Fruit fly (Drosophila melanogaster): ENCODE data around the gene Sirt2.

The Sirt2 gene

dm6 chr3R:20285678-20286449, 42.4 kb upstream of the Sirt2 start (continued):
- TF ChIP-seq CG7556 (GFP tag; optimal IDR thresholded peaks at IDR 0.05) (peak; percentile 49), Dref (GFP tag; IDR thresholded peaks at IDR 0.05) (no peak), Trl (optimal IDR thresholded peaks at IDR 0.05) (no peak), Trl (GFP tag; optimal IDR thresholded peaks at IDR 0.05) (peak; percentile 69), jing (GFP tag; optimal IDR thresholded peaks at IDR 0.05) (no peak), usp (GFP tag; optimal IDR thresholded peaks at IDR 0.05) (no peak), CG17802 (tag; optimal IDR thresholded peaks at IDR 0.05) (no peak), tna (GFP tag; IDR thresholded peaks at IDR 0.05; ENCODE audit: partially characterized antibody) (no peak), salm (tag; optimal IDR thresholded peaks at IDR 0.05) (peak; percentile 27), Blimp-1 (GFP tag; optimal IDR thresholded peaks at IDR 0.05) (peak; percentile 87), crol (GFP tag; IDR thresholded peaks at IDR 0.05) (0 out of 2 replicates have a peak, but pooled peaks have one; percentile 18), onecut (GFP tag; IDR thresholded peaks at IDR 0.05) (peak; percentile 48), CG32772 (GFP tag; IDR thresholded peaks at IDR 0.05) (no peak), gfzf (GFP tag; optimal IDR thresholded peaks at IDR 0.05) (no peak), CG32532 (GFP tag; IDR thresholded peaks at IDR 0.05) (no peak; the same call in 1 of the 2 replicates), hb (GFP tag; IDR thresholded peaks at IDR 0.05; ENCODE audit: partially characterized antibody) (no peak), CG14050 (GFP tag; IDR thresholded peaks at IDR 0.05) (no peak; the same call in 2 of the 3 replicates), Neu2 (GFP tag; optimal IDR thresholded peaks at IDR 0.05; ENCODE audit: borderline replicate concordance) (no peak), da (GFP tag; optimal IDR thresholded peaks at IDR 0.05) (no peak), CG12219 (GFP tag; optimal IDR thresholded peaks at IDR 0.05) (peak; percentile 44), CG17328 (GFP tag; IDR thresholded peaks at IDR 0.05) (peak; percentile 80), CG1602 (GFP tag; optimal IDR thresholded peaks at IDR 0.05) (peak; percentile 38), ab (GFP tag; optimal IDR thresholded peaks at IDR 0.05) (no peak), CG18764 (GFP tag; optimal IDR thresholded peaks at IDR 0.05) (peak; percentile 70), lmd (GFP tag; IDR thresholded peaks at IDR 0.05) (peak; percentile 44), jigr1 (GFP tag; IDR thresholded peaks at IDR 0.05) (no peak), CG6854 (GFP tag; optimal IDR thresholded peaks at IDR 0.05) (no peak), luna (GFP tag; optimal IDR thresholded peaks at IDR 0.05) (no peak), lab (GFP tag; optimal IDR thresholded peaks at IDR 0.05) (peak; percentile 18), nom (GFP tag; optimal IDR thresholded peaks at IDR 0.05) (peak; percentile 10), CG15073 (GFP tag; optimal IDR thresholded peaks at IDR 0.05) (no peak), CG13287 (GFP tag; IDR thresholded peaks at IDR 0.05; ENCODE audit: partially characterized antibody) (no peak), amos (GFP tag; IDR thresholded peaks at IDR 0.05; ENCODE audit: partially characterized antibody) (no peak), CHES-1-like (GFP tag; optimal IDR thresholded peaks at IDR 0.05) (no peak), az2 (GFP tag; optimal IDR thresholded peaks at IDR 0.05) (no peak), pan (optimal IDR thresholded peaks at IDR 0.05) (no peak), pan (GFP tag; optimal IDR thresholded peaks at IDR 0.05 in 1 of 2, IDR thresholded peaks at IDR 0.05 in 1 of 2) (no peak), Optix (GFP tag; IDR thresholded peaks at IDR 0.05) (peak; percentile 50; the same call in 2 of the 3 replicates), Tbp (GFP tag; optimal IDR thresholded peaks at IDR 0.05) (no peak), ranshi (GFP tag; IDR thresholded peaks at IDR 0.05) (peak; percentile 41; the same call in 1 of the 2 replicates), Rfx (GFP tag; IDR thresholded peaks at IDR 0.05) (no peak), CG12942 (GFP tag; optimal IDR thresholded peaks at IDR 0.05) (peak; percentile 8), dm (GFP tag; optimal IDR thresholded peaks at IDR 0.05) (peak; percentile 30), CG14965 (GFP tag; optimal IDR thresholded peaks at IDR 0.05; ENCODE audit: borderline replicate concordance) (no peak), CG17359 (tag; optimal IDR thresholded peaks at IDR 0.05) (peak; percentile 95), CG11085 (GFP tag; IDR thresholded peaks at IDR 0.05) (no peak), odd (GFP tag; optimal IDR thresholded peaks at IDR 0.05) (peak; percentile 40), CG11456 (GFP tag; IDR thresholded peaks at IDR 0.05) (no peak), Sry-δ (GFP tag; optimal IDR thresholded peaks at IDR 0.05) (no peak), bowl (GFP tag; IDR thresholded peaks at IDR 0.05) (0 out of 2 replicates have a peak, but pooled peaks have one; percentile 27)
